Worm (Caenorhabditis elegans): ENCODE results near the gene B0212.3.

DNA sequence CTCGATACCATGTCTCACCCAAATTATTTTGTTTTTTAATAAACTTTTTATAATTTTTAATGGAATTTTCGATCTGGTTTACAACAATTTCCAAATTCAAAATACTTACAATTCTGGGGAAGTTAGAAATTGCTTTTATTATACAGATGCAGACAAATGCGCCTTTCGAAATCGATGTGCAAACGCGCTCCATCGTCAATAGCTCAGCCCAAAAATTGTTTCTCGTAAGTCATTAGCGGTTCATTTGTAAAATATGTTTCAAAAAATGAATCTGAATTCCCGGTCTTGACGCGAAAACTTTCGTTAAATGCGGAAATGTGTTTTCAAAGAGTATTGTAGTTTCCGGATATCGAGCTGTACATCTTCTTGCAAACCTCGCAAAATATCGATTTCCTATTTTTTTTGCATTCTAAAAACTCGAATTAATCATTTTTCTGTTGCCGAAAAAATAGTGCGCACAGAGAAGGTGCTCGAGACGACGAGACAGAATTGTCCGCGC, 39.6 kb downstream of the B0212.3 start, which contains the start of gene Y37E11B.1:
- no peak for TF ChIP-seq lin-11 (tag; optimal IDR thresholded peaks at IDR 0.05)
- no peak for TF ChIP-seq unc-86 (tag; optimal IDR thresholded peaks at IDR 0.05)
- TF ChIP-seq dmd-4 (tag; optimal IDR thresholded peaks at IDR 0.05; ENCODE audit: borderline replicate concordance): no peak
- no peak for TF ChIP-seq sdc-2 (tag; optimal IDR thresholded peaks at IDR 0.05)
- no peak for TF ChIP-seq madf-2 (tag; optimal IDR thresholded peaks at IDR 0.05)
- TF ChIP-seq tbx-7 (tag; optimal IDR thresholded peaks at IDR 0.05): no peak
- TF ChIP-seq unc-55 (GFP tag; optimal IDR thresholded peaks at IDR 0.05): no peak
- no peak for TF ChIP-seq C08G9.2 (tag; optimal IDR thresholded peaks at IDR 0.05)
- TF ChIP-seq hlh-30 (tag; optimal IDR thresholded peaks at IDR 0.05; ENCODE audit: insufficient read depth): no peak
- no peak for TF ChIP-seq eyg-1 (tag; optimal IDR thresholded peaks at IDR 0.05)
- TF ChIP-seq ceh-9 (tag; optimal IDR thresholded peaks at IDR 0.05): no peak
- no peak for TF ChIP-seq fkh-10 (GFP tag; optimal IDR thresholded peaks at IDR 0.05)

Measured in whole organism, late embryonic.